Fruit fly (Drosophila melanogaster) Kc167 (cell line): ENCODE results near the gene CG31639.

Experiments used
- Myc ChIP-seq: fragments of >200 bp; optimal IDR thresholded peaks from 2 replicates; lab custom pipeline; 2017; ENCODE audit warnings: missing external identifiers
- Sin3A ChIP-seq: fragments of >200 bp; optimal IDR thresholded peaks from 2 replicates; lab custom pipeline; 2018; ENCODE audit warnings: missing external identifiers
- h ChIP-seq: fragments of >200 bp; optimal IDR thresholded peaks from 3 replicates; lab custom pipeline; 2018; ENCODE audit warnings: missing external identifiers
- insv ChIP-seq: fragments of >200 bp; optimal IDR thresholded peaks from 3 replicates; lab custom pipeline; 2018; ENCODE audit warnings: missing external identifiers
- psq ChIP-seq: fragments of >200 bp; optimal IDR thresholded peaks from 2 replicates; lab custom pipeline; 2017; ENCODE audit warnings: missing external identifiers
- ttk ChIP-seq: sonication (Bioruptor generic); optimal IDR thresholded peaks from 2 replicates; lab custom pipeline; 2017; ENCODE audit warnings: missing external identifiers

CG31639 gene

dm6 chr2L:6155041-6155440 is at the start of gene CG31639:
Gene CG31639, minus strand, starts transcription at chr2L:6155141.
- TF ChIP-seq Sin3A (lab: Kevin White, UChicago), result no peak
- no peak for TF ChIP-seq h (lab: Kevin White, UChicago)
- TF ChIP-seq psq (lab: Kevin White, UChicago), result no peak
- no peak for TF ChIP-seq insv
- no peak for TF ChIP-seq ttk (lab: Kevin White, UChicago)
- TF ChIP-seq Myc, result no peak

dm6 chr2L:6202881-6203280 is 47.9 kb upstream of the CG31639 start:
- TF ChIP-seq Myc, result no peak
- TF ChIP-seq ttk (lab: Kevin White, UChicago), result no peak

- TF ChIP-seq Myc (no peak), psq (lab: Kevin White, UChicago) (no peak), ttk (lab: Kevin White, UChicago) (no peak), insv (no peak), Sin3A (lab: Kevin White, UChicago) (no peak), h (lab: Kevin White, UChicago) (no peak)
These were observed 46.5 kb upstream of the CG31639 start for dm6 chr2L:6201469-6201868.

dm6 chr2L:6199544-6199943 is 44.6 kb upstream of the CG31639 start:
- TF ChIP-seq h (lab: Kevin White, UChicago) (no peak), psq (lab: Kevin White, UChicago) (no peak), Sin3A (lab: Kevin White, UChicago) (no peak), insv (no peak)

dm6 chr2L:6198822-6199221 is 43.9 kb upstream of the CG31639 start:
- TF ChIP-seq ttk (lab: Kevin White, UChicago) (no peak), h (lab: Kevin White, UChicago) (no peak), insv (no peak), psq (lab: Kevin White, UChicago) (no peak), Myc (no peak), Sin3A (lab: Kevin White, UChicago) (no peak)

dm6 chr2L:6197773-6198172 is 42.8 kb upstream of the CG31639 start:
- no peak for TF ChIP-seq psq (lab: Kevin White, UChicago)
- no peak for TF ChIP-seq ttk (lab: Kevin White, UChicago)
- no peak for TF ChIP-seq Myc
- no peak for TF ChIP-seq h (lab: Kevin White, UChicago)
- no peak for TF ChIP-seq insv
- TF ChIP-seq Sin3A (lab: Kevin White, UChicago), result no peak

- TF ChIP-seq Myc (no peak), Sin3A (lab: Kevin White, UChicago) (no peak), ttk (lab: Kevin White, UChicago) (no peak), h (lab: Kevin White, UChicago) (no peak), insv (no peak), psq (lab: Kevin White, UChicago) (no peak)
These were observed 39.1 kb upstream of the CG31639 start for dm6 chr2L:6194054-6194453.

- no peak for TF ChIP-seq ttk (lab: Kevin White, UChicago)
- no peak for TF ChIP-seq Myc
- TF ChIP-seq psq (lab: Kevin White, UChicago), result no peak
- no peak for TF ChIP-seq Sin3A (lab: Kevin White, UChicago)
- no peak for TF ChIP-seq h (lab: Kevin White, UChicago)
- no peak for TF ChIP-seq insv
These were observed 38.1 kb upstream of the CG31639 start for dm6 chr2L:6193004-6193566.

- TF ChIP-seq Sin3A (lab: Kevin White, UChicago) (no peak), h (lab: Kevin White, UChicago) (no peak), Myc (no peak), psq (lab: Kevin White, UChicago) (no peak), insv (no peak), ttk (lab: Kevin White, UChicago) (no peak)
These were observed 31.4 kb upstream of the CG31639 start for dm6 chr2L:6186356-6186755.

- TF ChIP-seq h (lab: Kevin White, UChicago) (no peak), Sin3A (lab: Kevin White, UChicago) (no peak), Myc (no peak), insv (no peak), psq (lab: Kevin White, UChicago) (no peak), ttk (lab: Kevin White, UChicago) (no peak)
These were observed 25.0 kb upstream of the CG31639 start for dm6 chr2L:6179990-6180389.

- TF ChIP-seq h (lab: Kevin White, UChicago) (no peak), psq (lab: Kevin White, UChicago) (no peak), ttk (lab: Kevin White, UChicago) (no peak), insv (no peak), Myc (no peak), Sin3A (lab: Kevin White, UChicago) (no peak)
These were observed 24.0 kb upstream of the CG31639 start, which contains the start of gene smal for dm6 chr2L:6178740-6179633. Gene smal, plus strand, starts transcription at chr2L:6179133.

- TF ChIP-seq ttk (lab: Kevin White, UChicago), result no peak
- TF ChIP-seq psq (lab: Kevin White, UChicago), result no peak
- TF ChIP-seq Myc, result no peak
- no peak for TF ChIP-seq insv
- no peak for TF ChIP-seq h (lab: Kevin White, UChicago)
- TF ChIP-seq Sin3A (lab: Kevin White, UChicago), result no peak
These were observed 23.3 kb upstream of the CG31639 start for dm6 chr2L:6178118-6178739.
